Worm (Caenorhabditis elegans) whole organism, young adult: ENCODE data around the gene lim-6.

Experiments
- B0019.2 ChIP-seq: fragments of 200-800 bp; sonication (Bioruptor generic); conservative IDR thresholded peaks from 2 replicates; pipeline ENCODE4 v1.3.6; 2022; ENCODE audit warnings: missing genetic modification reagents, missing genetic modification characterization, missing compliant biosample characterization
- F57C9.4 ChIP-seq: sonication (generic microtip); optimal IDR thresholded peaks from 2 replicates; lab custom pipeline; 2017; ENCODE audit warnings: mild to moderate bottlenecking, missing genetic modification characterization, missing compliant biosample characterization
- Y53F4B.3 ChIP-seq: fragments of 200-800 bp; sonication (Bioruptor generic); IDR thresholded peaks from 2 replicates; pipeline ENCODE4 v1.3.6; 2022; ENCODE audit warnings: missing genetic modification reagents, missing genetic modification characterization, missing compliant biosample characterization
- Y53G8AR.9 ChIP-seq: fragments of 200-800 bp; sonication (Bioruptor generic); conservative IDR thresholded peaks from 2 replicates; pipeline ENCODE4 v1.3.6; 2022; ENCODE audit warnings: missing genetic modification reagents, missing genetic modification characterization, missing compliant biosample characterization
- akir-1 ChIP-seq: fragments of 200-800 bp; sonication (Bioruptor generic); optimal IDR thresholded peaks from 2 replicates; lab custom pipeline; 2018; ENCODE audit warnings: mild to moderate bottlenecking, missing genetic modification characterization, moderate library complexity, missing compliant biosample characterization
- atf-7 ChIP-seq: sonication (generic microtip); optimal IDR thresholded peaks from 2 replicates; lab custom pipeline; 2017; ENCODE audit warnings: mild to moderate bottlenecking, missing genetic modification characterization, missing compliant biosample characterization
- attf-5 ChIP-seq: fragments of 200-800 bp; sonication (Bioruptor generic); optimal IDR thresholded peaks from 2 replicates; lab custom pipeline; 2018; ENCODE audit warnings: mild to moderate bottlenecking, missing genetic modification characterization, missing compliant biosample characterization
- ccch-3 ChIP-seq: fragments of 200-800 bp; sonication (Bioruptor generic); optimal IDR thresholded peaks from 2 replicates; lab custom pipeline; 2018; ENCODE audit warnings: mild to moderate bottlenecking, missing genetic modification characterization, missing compliant biosample characterization
- cebp-1 ChIP-seq, 2 experiments: fragments of 200-800 bp in 1 of 2; sonication (Bioruptor generic) in 1 of 2; sonication (generic microtip) in 1 of 2; IDR thresholded peaks in 1 of 2; optimal IDR thresholded peaks in 1 of 2; 2 replicates each; pipeline versions ENCODE4 v1.3.6 to Lab custom; 2017 to 2022; ENCODE audit warnings: missing compliant biosample characterization in 2 of 2, missing genetic modification characterization in 2 of 2, mild to moderate bottlenecking in 1 of 2, missing genetic modification reagents in 1 of 2, moderate library complexity in 1 of 2
- ceh-27 ChIP-seq: fragments of 200-800 bp; sonication (Bioruptor generic); optimal IDR thresholded peaks from 2 replicates; lab custom pipeline; 2018; ENCODE audit warnings: mild to moderate bottlenecking, missing genetic modification characterization, moderate library complexity, missing compliant biosample characterization
- ceh-40 ChIP-seq: fragments of 200-800 bp; sonication (Bioruptor generic); IDR thresholded peaks from 2 replicates; pipeline ENCODE4 v1.3.6; 2022; ENCODE audit warnings: missing genetic modification characterization, missing compliant biosample characterization
- chd-7 ChIP-seq: sonication (generic microtip); optimal IDR thresholded peaks from 2 replicates; lab custom pipeline; 2016; ENCODE audit warnings: mild to moderate bottlenecking, missing genetic modification characterization, moderate library complexity, missing compliant biosample characterization
- dpff-1 ChIP-seq: sonication (generic microtip); optimal IDR thresholded peaks from 2 replicates; lab custom pipeline; 2017; ENCODE audit warnings: mild to moderate bottlenecking, missing genetic modification characterization, missing compliant biosample characterization
- him-1 ChIP-seq: sonication (generic microtip); optimal IDR thresholded peaks from 2 replicates; lab custom pipeline; 2016; ENCODE audit warnings: missing genotype, missing genetic modification reagents, missing genetic modification characterization, missing compliant biosample characterization
- hmg-1.2 ChIP-seq: fragments of 200-800 bp; sonication (Bioruptor generic); IDR thresholded peaks from 2 replicates; pipeline ENCODE4 v1.3.6; 2022; ENCODE audit warnings: missing genetic modification reagents, missing genetic modification characterization, missing compliant biosample characterization
- hsf-1 ChIP-seq: fragments of 200-800 bp; sonication (Bioruptor generic); IDR thresholded peaks from 2 replicates; pipeline ENCODE4 v1.3.6; 2022; ENCODE audit warnings: missing genetic modification reagents, missing genetic modification characterization, missing compliant biosample characterization
- let-607 ChIP-seq, 2 experiments: fragments of 200-800 bp in 1 of 2; sonication (Bioruptor generic) in 1 of 2; sonication (generic microtip) in 1 of 2; optimal IDR thresholded peaks; 2 replicates each; lab custom pipeline; 2016 to 2018; ENCODE audit warnings: mild to moderate bottlenecking in 2 of 2, missing compliant biosample characterization in 2 of 2, missing genetic modification characterization in 2 of 2, moderate library complexity in 2 of 2, missing genotype in 1 of 2
- lin-35 ChIP-seq, 3 experiments: fragments of 150-350 bp in 2 of 3; sonication (generic microtip) in 1 of 3; optimal IDR thresholded peaks; 2 replicates each; lab custom pipeline; 2014 to 2018; ENCODE audit warnings: missing biosample characterization in 3 of 3, missing genetic modification characterization in 3 of 3, missing genetic modification reagents in 3 of 3
- lir-1 ChIP-seq: fragments of 200-800 bp; sonication (Bioruptor generic); conservative IDR thresholded peaks from 2 replicates; pipeline ENCODE4 v1.3.6; 2022; ENCODE audit warnings: missing genetic modification reagents, missing genetic modification characterization, missing compliant biosample characterization
- lsy-27 ChIP-seq: sonication (generic microtip); optimal IDR thresholded peaks from 2 replicates; lab custom pipeline; 2017; ENCODE audit warnings: missing genetic modification characterization, mild to moderate bottlenecking, missing compliant biosample characterization, antibody characterized with exemption, missing genotype, borderline replicate concordance; ENCODE audit not compliant: insufficient read depth
- mcd-1 ChIP-seq: fragments of 200-800 bp; sonication (Bioruptor generic); IDR thresholded peaks from 2 replicates; pipeline ENCODE4 v1.3.6; 2022; ENCODE audit warnings: missing genetic modification reagents, missing genetic modification characterization, missing compliant biosample characterization
- mxl-1 ChIP-seq: sonication (generic microtip); optimal IDR thresholded peaks from 2 replicates; lab custom pipeline; 2016; ENCODE audit warnings: missing genetic modification characterization, missing compliant biosample characterization
- nhr-80 ChIP-seq: sonication (generic microtip); optimal IDR thresholded peaks from 2 replicates; lab custom pipeline; 2016; ENCODE audit warnings: missing genetic modification characterization, missing compliant biosample characterization
- sdz-38 ChIP-seq: sonication (generic microtip); optimal IDR thresholded peaks from 2 replicates; lab custom pipeline; 2016; ENCODE audit warnings: missing genotype, missing genetic modification characterization, missing compliant biosample characterization
- snpc-4 ChIP-seq, 5 experiments: fragments of 150-350 bp in 1 of 5; sonication (generic microtip) in 4 of 5; optimal IDR thresholded peaks; 2 replicates each; lab custom pipeline; 2014 to 2018; ENCODE audit warnings: missing genetic modification characterization in 5 of 5, missing biosample characterization in 3 of 5, antibody characterized with exemption in 2 of 5, mild to moderate bottlenecking in 2 of 5, missing compliant biosample characterization in 2 of 5, missing genotype in 2 of 5, moderate library complexity in 2 of 5, missing genetic modification reagents in 1 of 5
- somi-1 ChIP-seq: fragments of 200-800 bp; sonication (Bioruptor generic); optimal IDR thresholded peaks from 2 replicates; lab custom pipeline; 2018; ENCODE audit warnings: mild to moderate bottlenecking, missing genetic modification characterization, missing compliant biosample characterization
- tbx-9 ChIP-seq: sonication (generic microtip); optimal IDR thresholded peaks from 2 replicates; lab custom pipeline; 2016; ENCODE audit warnings: borderline replicate concordance, missing genetic modification characterization, inconsistent platforms, missing compliant biosample characterization
- unc-130 ChIP-seq: sonication (generic microtip); optimal IDR thresholded peaks from 2 replicates; lab custom pipeline; 2016; ENCODE audit warnings: missing genetic modification reagents, missing genetic modification characterization, missing compliant biosample characterization
- ztf-22 ChIP-seq: fragments of 200-800 bp; sonication (Bioruptor generic); optimal IDR thresholded peaks from 2 replicates; lab custom pipeline; 2018; ENCODE audit warnings: mild to moderate bottlenecking, missing genetic modification characterization, moderate library complexity, missing compliant biosample characterization

Gene lim-6

DNA sequence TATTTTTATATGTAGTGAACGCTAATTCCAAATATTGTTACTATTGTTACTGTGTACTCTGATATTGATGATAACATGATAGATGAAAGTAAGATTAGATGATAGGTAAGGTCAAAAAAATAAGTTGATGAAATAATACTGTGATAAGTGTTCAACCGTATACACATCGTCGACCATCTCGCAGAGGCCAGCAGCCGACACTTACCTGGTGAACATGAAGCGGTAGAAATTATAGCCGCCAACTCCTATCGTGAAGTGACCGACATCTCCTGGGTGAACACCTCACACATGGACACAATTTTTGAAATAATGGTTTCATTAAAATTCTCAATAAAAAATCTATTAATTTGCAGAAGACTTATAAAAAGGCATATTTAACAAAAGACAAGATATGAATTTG, 44.9 kb upstream of the lim-6 start:
- TF ChIP-seq attf-5 (no peak), sdz-38 (tag; lab: Kevin White, UChicago) (no peak), snpc-4 (GFP tag; optimal IDR thresholded peaks at IDR 0.05; lab: Kevin White, UChicago) (no peak), snpc-4 (tag; optimal IDR thresholded peaks at IDR 0.05; lab: Kevin White, UChicago) (peak in 3 of 4 experiments; percentile 27 to 69 (median 54)), ccch-3 (GFP tag; lab: Kevin White, UChicago) (no peak), mxl-1 (tag; lab: Kevin White, UChicago) (no peak)

DNA sequence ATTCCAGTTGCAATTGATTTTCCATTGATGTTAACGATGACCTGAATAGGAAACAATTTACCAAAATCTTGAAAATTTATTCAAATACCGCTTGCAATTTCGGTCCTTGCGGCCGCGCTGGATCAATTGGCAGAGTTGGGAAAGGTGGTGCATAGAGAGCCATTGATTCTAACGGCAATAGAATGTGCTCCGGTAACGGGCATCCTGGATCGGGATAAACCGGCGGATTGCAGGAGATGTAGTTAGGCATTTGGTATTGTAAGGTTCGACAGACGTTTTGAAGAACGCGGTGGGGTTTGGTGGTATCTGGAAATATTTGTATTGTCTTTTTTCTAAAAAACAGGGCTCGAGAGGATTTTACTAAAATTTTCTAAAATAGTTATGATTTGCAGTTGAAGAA, 41.4 kb upstream of the lim-6 start:
- TF ChIP-seq atf-7 (no peak), tbx-9 (no peak), him-1 (tag; lab: Kevin White, UChicago) (no peak), lin-35 (GFP tag; optimal IDR thresholded peaks at IDR 0.05; lab: Kevin White, UChicago) (no peak), nhr-80 (tag; lab: Kevin White, UChicago) (no peak), lsy-27 (tag; lab: Kevin White, UChicago) (no peak), unc-130 (GFP tag; lab: Kevin White, UChicago) (no peak), akir-1 (GFP tag; lab: Kevin White, UChicago) (no peak)
- TF ChIP-seq, all 124 proteins: peak for 0

DNA sequence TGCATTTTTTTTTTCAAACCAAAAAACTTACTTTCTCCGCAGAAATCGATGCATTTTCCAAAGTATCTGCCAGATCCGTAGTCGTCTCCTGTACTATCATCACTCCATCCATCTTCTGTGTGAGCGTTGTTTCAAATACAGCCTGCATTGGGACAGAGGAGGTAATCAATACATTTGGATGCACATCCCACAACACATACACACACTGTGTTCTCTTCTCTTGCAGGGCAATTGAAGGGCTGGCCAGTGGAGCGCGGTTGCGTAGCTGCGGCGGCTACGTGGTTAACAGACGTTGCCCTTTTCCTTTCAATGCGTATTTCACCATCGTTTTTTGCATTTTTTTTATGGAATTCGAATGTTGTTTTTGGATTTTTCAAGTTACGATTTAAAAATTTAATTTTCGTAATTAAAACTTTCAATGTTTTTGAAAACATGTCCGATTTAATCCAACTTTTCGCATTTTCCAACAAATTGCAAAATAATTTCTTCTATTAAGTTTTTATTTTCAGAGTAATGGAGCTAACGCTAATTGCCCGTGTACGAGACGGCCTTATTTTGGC, 37.1 kb upstream of the lim-6 start, which contains the start of the genes stau-1 and sec-22:
stau-1 (minus strand) TSS at position 248 of the 560 bp plus-strand sequence.
sec-22 (plus strand) TSS at position 510 of the 560 bp plus-strand sequence.
- TF ChIP-seq B0019.2 (GFP tag; lab: Robert Waterston, UW) (no peak), nhr-80 (tag; lab: Kevin White, UChicago) (peak; percentile 38), let-607 (tag; optimal IDR thresholded peaks at IDR 0.05; lab: Kevin White, UChicago) (peak; percentile 55 to 83), cebp-1 (GFP tag; IDR thresholded peaks at IDR 0.05; lab: Robert Waterston, UW) (0 out of 2 replicates have a peak, but pooled peaks have one; percentile 29), cebp-1 (tag; optimal IDR thresholded peaks at IDR 0.05; lab: Kevin White, UChicago) (peak; percentile 52), attf-5 (peak; percentile 44), snpc-4 (GFP tag; optimal IDR thresholded peaks at IDR 0.05; lab: Kevin White, UChicago) (no peak), snpc-4 (tag; optimal IDR thresholded peaks at IDR 0.05; lab: Kevin White, UChicago) (peak in 1 of 4 experiments; percentile 23), mcd-1 (GFP tag; lab: Robert Waterston, UW) (peak; percentile 66; the same call in 1 of the 2 replicates), hmg-1.2 (GFP tag; lab: Robert Waterston, UW) (peak; percentile 27; the same call in 1 of the 2 replicates), Y53G8AR.9 (GFP tag; lab: Robert Waterston, UW) (no peak), atf-7 (no peak), F57C9.4 (tag; lab: Kevin White, UChicago) (no peak), ceh-27 (peak; percentile 14), hsf-1 (GFP tag; lab: Robert Waterston, UW) (no peak)

ce11 chrX:1038347-1038746, 33.9 kb upstream of the lim-6 start, which contains the start of gene F55A4.7:
F55A4.7 (minus strand) TSS chrX:1038447.
- TF ChIP-seq Y53F4B.3 (GFP tag; lab: Robert Waterston, UW) (no peak), ceh-40 (GFP tag; lab: Robert Waterston, UW) (no peak), somi-1 (GFP tag; lab: Kevin White, UChicago) (no peak), unc-130 (GFP tag; lab: Kevin White, UChicago) (no peak)

DNA sequence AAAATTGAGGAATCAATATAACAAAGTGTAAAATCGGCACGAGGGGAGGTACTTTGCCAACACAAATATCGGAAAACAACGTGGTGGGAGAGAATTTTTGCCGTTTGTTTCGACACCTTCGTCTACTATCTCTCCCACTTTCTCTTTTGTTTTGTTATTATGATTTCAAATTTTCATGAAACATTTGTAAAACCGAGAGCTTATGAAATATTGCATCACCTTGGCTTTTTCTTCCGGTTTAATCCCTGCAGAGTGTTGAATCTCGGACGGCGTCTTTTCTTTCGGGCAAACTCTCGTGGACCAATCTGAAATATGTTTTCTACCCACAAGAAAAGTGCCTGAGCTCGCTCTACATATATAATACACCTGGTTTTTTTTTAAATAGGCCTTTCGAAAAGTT, 27.9 kb upstream of the lim-6 start:
- TF ChIP-seq ztf-22 (GFP tag; lab: Kevin White, UChicago) (no peak), chd-7 (tag; lab: Kevin White, UChicago) (no peak), dpff-1 (tag; lab: Kevin White, UChicago) (no peak), lir-1 (GFP tag; lab: Robert Waterston, UW) (no peak), cebp-1 (GFP tag; IDR thresholded peaks at IDR 0.05; lab: Robert Waterston, UW) (0 out of 2 replicates have a peak, but pooled peaks have one; percentile 51), cebp-1 (tag; optimal IDR thresholded peaks at IDR 0.05; lab: Kevin White, UChicago) (peak; percentile 73)
